Worm (Caenorhabditis elegans) whole organism, L4 larva: ENCODE measurements around the gene got-1.2.

Experiments
- D1046.2 ChIP-seq: fragments of 200-800 bp; sonication (Bioruptor generic); IDR thresholded peaks from 2 replicates; pipeline ENCODE4 v1.3.6; 2022; ENCODE audit warnings: missing genetic modification characterization, missing compliant biosample characterization
- F26F4.8 ChIP-seq: fragments of 200-800 bp; sonication (Bioruptor generic); conservative IDR thresholded peaks from 2 replicates; pipeline ENCODE4 v1.3.6; 2022; ENCODE audit warnings: missing genetic modification characterization, missing compliant biosample characterization
- Y105C5A.15 ChIP-seq: fragments of 200-800 bp; sonication (Bioruptor generic); IDR thresholded peaks from 2 replicates; pipeline ENCODE4 v1.3.6; 2022; ENCODE audit warnings: missing genetic modification characterization, missing compliant biosample characterization
- aha-1 ChIP-seq: fragments of 150-350 bp; peaks from one replicate; lab custom pipeline; 2014; ENCODE audit warnings: missing biosample characterization, missing genetic modification characterization
- ceh-32 ChIP-seq: sonication (generic microtip); optimal IDR thresholded peaks from 2 replicates; lab custom pipeline; 2016; ENCODE audit warnings: mild to moderate bottlenecking, missing genetic modification characterization, missing compliant biosample characterization; ENCODE audit not compliant: poor library complexity
- daf-12 ChIP-seq: fragments of 150-350 bp; optimal IDR thresholded peaks from 2 replicates; lab custom pipeline; 2014; ENCODE audit warnings: missing biosample characterization, missing genetic modification reagents, missing genetic modification characterization
- daf-16 ChIP-seq, 3 experiments: sonication (generic microtip); optimal IDR thresholded peaks; 2 replicates each; lab custom pipeline; 2016 to 2017; ENCODE audit warnings: missing genetic modification characterization in 3 of 3, missing genetic modification reagents in 3 of 3, mild to moderate bottlenecking in 2 of 3, missing compliant biosample characterization in 2 of 3, missing biosample characterization in 1 of 3, moderate library complexity in 1 of 3
- daf-19 ChIP-seq: fragments of 200-800 bp; sonication (Bioruptor generic); conservative IDR thresholded peaks from 2 replicates; pipeline ENCODE4 v1.3.6; 2022; ENCODE audit warnings: missing genetic modification characterization, missing compliant biosample characterization
- dmd-6 ChIP-seq: fragments of 200-800 bp; sonication (Bioruptor generic); IDR thresholded peaks from 2 replicates; pipeline ENCODE4 v1.3.6; 2022; ENCODE audit warnings: missing genetic modification reagents, missing genetic modification characterization, missing compliant biosample characterization
- dpl-1 ChIP-seq: fragments of 150-350 bp; optimal IDR thresholded peaks from 2 replicates; lab custom pipeline; 2014; ENCODE audit warnings: missing biosample characterization, missing genetic modification reagents, missing genetic modification characterization
- duxl-1 ChIP-seq: sonication (generic microtip); optimal IDR thresholded peaks from 2 replicates; lab custom pipeline; 2016; ENCODE audit warnings: mild to moderate bottlenecking, missing genetic modification characterization, moderate library complexity, missing compliant biosample characterization; ENCODE audit not compliant: poor library complexity
- dve-1 ChIP-seq: sonication (generic microtip); optimal IDR thresholded peaks from 2 replicates; lab custom pipeline; 2017; ENCODE audit warnings: antibody characterized with exemption, mild to moderate bottlenecking, missing genetic modification characterization, missing compliant biosample characterization; ENCODE audit not compliant: insufficient read depth
- egl-43 ChIP-seq: fragments of 200-800 bp; sonication (Bioruptor generic); IDR thresholded peaks from 2 replicates; pipeline ENCODE4 v1.3.6; 2022; ENCODE audit warnings: missing genetic modification reagents, missing genetic modification characterization, missing compliant biosample characterization
- fkh-10 ChIP-seq: fragments of 150-350 bp; optimal IDR thresholded peaks from 2 replicates; lab custom pipeline; 2014; ENCODE audit warnings: missing biosample characterization, missing genetic modification reagents, missing genetic modification characterization
- hif-1 ChIP-seq, 2 experiments: sonication (generic microtip); optimal IDR thresholded peaks; 2 replicates each; lab custom pipeline; 2016 to 2017; ENCODE audit warnings: missing compliant biosample characterization in 2 of 2, missing genetic modification characterization in 2 of 2, missing genetic modification reagents in 2 of 2, missing genotype in 2 of 2, mild to moderate bottlenecking in 1 of 2
- hlh-11 ChIP-seq: fragments of 200-800 bp; sonication (Bioruptor generic); optimal IDR thresholded peaks from 2 replicates; lab custom pipeline; 2018; ENCODE audit warnings: mild to moderate bottlenecking, missing genetic modification characterization, missing compliant biosample characterization
- hlh-30 ChIP-seq: sonication (generic microtip); optimal IDR thresholded peaks from 2 replicates; lab custom pipeline; 2017; ENCODE audit warnings: antibody characterized with exemption, mild to moderate bottlenecking, missing genetic modification characterization, missing compliant biosample characterization; ENCODE audit not compliant: insufficient read depth
- hmg-1.1 ChIP-seq: fragments of 200-800 bp; sonication (Bioruptor generic); IDR thresholded peaks from 2 replicates; pipeline ENCODE4 v1.3.6; 2022; ENCODE audit warnings: missing genetic modification reagents, missing genetic modification characterization, missing compliant biosample characterization
- lin-13 ChIP-seq: fragments of 150-350 bp; optimal IDR thresholded peaks from 2 replicates; lab custom pipeline; 2014; ENCODE audit warnings: missing biosample characterization, missing genetic modification reagents, missing genetic modification characterization
- lin-29 ChIP-seq: fragments of 200-800 bp; sonication (Bioruptor generic); IDR thresholded peaks from 2 replicates; pipeline ENCODE4 v1.3.6; 2022; ENCODE audit warnings: missing genetic modification reagents, missing genetic modification characterization, missing compliant biosample characterization
- lir-3 ChIP-seq: sonication (generic microtip); optimal IDR thresholded peaks from 2 replicates; lab custom pipeline; 2016; ENCODE audit warnings: mild to moderate bottlenecking, missing genetic modification characterization, missing compliant biosample characterization
- lsy-2 ChIP-seq, 2 experiments: fragments of 150-350 bp in 1 of 2; sonication (generic microtip) in 1 of 2; optimal IDR thresholded peaks; 2 replicates each; lab custom pipeline; 2014 to 2017; ENCODE audit warnings: missing biosample characterization in 2 of 2, missing genetic modification characterization in 2 of 2
- mdl-1 ChIP-seq, 2 experiments: fragments of 150-350 bp in 1 of 2; sonication (generic microtip) in 1 of 2; optimal IDR thresholded peaks; 2 replicates each; lab custom pipeline; 2014 to 2017; ENCODE audit warnings: missing biosample characterization in 2 of 2, missing genetic modification characterization in 2 of 2
- mep-1 ChIP-seq: fragments of 150-350 bp; sonication (generic microtip); optimal IDR thresholded peaks from 3 replicates; lab custom pipeline; 2014; ENCODE audit warnings: missing biosample characterization, missing genetic modification characterization
- mes-2 ChIP-seq: sonication (generic microtip); optimal IDR thresholded peaks from 2 replicates; lab custom pipeline; 2016; ENCODE audit warnings: missing genotype, mild to moderate bottlenecking, missing genetic modification characterization, missing compliant biosample characterization; ENCODE audit not compliant: poor library complexity, severe bottlenecking
- mxl-3 ChIP-seq: fragments of 200-800 bp; sonication (Bioruptor generic); optimal IDR thresholded peaks from 2 replicates; lab custom pipeline; 2018; ENCODE audit warnings: mild to moderate bottlenecking, missing genetic modification characterization, missing compliant biosample characterization
- nhr-102 ChIP-seq: sonication (generic microtip); optimal IDR thresholded peaks from 2 replicates; lab custom pipeline; 2016; ENCODE audit warnings: mild to moderate bottlenecking, missing genetic modification characterization, moderate library complexity, missing compliant biosample characterization
- nhr-11 ChIP-seq: fragments of 150-350 bp; optimal IDR thresholded peaks from 2 replicates; lab custom pipeline; 2014; ENCODE audit warnings: missing biosample characterization, missing genetic modification characterization
- nhr-111 ChIP-seq: fragments of 200-800 bp; sonication (Bioruptor generic); optimal IDR thresholded peaks from 2 replicates; lab custom pipeline; 2018; ENCODE audit warnings: mild to moderate bottlenecking, missing genetic modification characterization, missing compliant biosample characterization
- nhr-237 ChIP-seq: sonication (generic microtip); optimal IDR thresholded peaks from 2 replicates; lab custom pipeline; 2017; ENCODE audit warnings: missing biosample characterization, missing genetic modification characterization
- nhr-28 ChIP-seq: fragments of 150-350 bp; optimal IDR thresholded peaks from 2 replicates; lab custom pipeline; 2014; ENCODE audit warnings: missing biosample characterization, missing genetic modification characterization
- nhr-6 ChIP-seq: fragments of 150-350 bp; optimal IDR thresholded peaks from 2 replicates; lab custom pipeline; 2014; ENCODE audit warnings: missing biosample characterization, missing genetic modification characterization
- pha-4 ChIP-seq, 2 experiments: fragments of 150-350 bp in 1 of 2; fragments of 200-800 bp in 1 of 2; sonication (Bioruptor generic) in 1 of 2; IDR thresholded peaks in 1 of 2; optimal IDR thresholded peaks in 1 of 2; 2 replicates each; pipeline versions ENCODE4 v1.3.6 to Lab custom; 2014 to 2022; ENCODE audit warnings: missing genetic modification characterization in 2 of 2, missing genetic modification reagents in 2 of 2, missing biosample characterization in 1 of 2, missing compliant biosample characterization in 1 of 2
- rbr-2 ChIP-seq: sonication (generic microtip); optimal IDR thresholded peaks from 2 replicates; lab custom pipeline; 2016; ENCODE audit warnings: missing genotype, missing genetic modification characterization, missing compliant biosample characterization
- spr-1 ChIP-seq: sonication (generic microtip); optimal IDR thresholded peaks from 2 replicates; lab custom pipeline; 2016; ENCODE audit warnings: mild to moderate bottlenecking, missing genetic modification characterization, missing compliant biosample characterization
- spr-3 ChIP-seq: fragments of 200-800 bp; sonication (Bioruptor generic); optimal IDR thresholded peaks from 2 replicates; lab custom pipeline; 2018; ENCODE audit warnings: mild to moderate bottlenecking, missing genetic modification characterization, missing compliant biosample characterization
- unc-130 ChIP-seq: sonication (generic microtip); optimal IDR thresholded peaks from 2 replicates; lab custom pipeline; 2016; ENCODE audit warnings: missing genetic modification reagents, missing genetic modification characterization, missing compliant biosample characterization
- unc-62 ChIP-seq, 3 experiments: fragments of 150-350 bp in 1 of 3; sonication (generic microtip); optimal IDR thresholded peaks in 2 of 3; peaks in 1 of 3; 1 replicate in 1 of 3; 2 replicates in 2 of 3; lab custom pipeline; 2014 to 2017; ENCODE audit warnings: missing biosample characterization in 3 of 3, missing genetic modification characterization in 3 of 3, missing genetic modification reagents in 3 of 3, missing genotype in 1 of 3
- zip-11 ChIP-seq: fragments of 200-800 bp; sonication (Bioruptor generic); IDR thresholded peaks from 2 replicates; pipeline ENCODE4 v1.3.6; 2022; ENCODE audit warnings: missing genetic modification characterization, missing compliant biosample characterization

Gene got-1.2

ce11 chrX:16803545-16803944, 10.6 kb upstream of the got-1.2 start:
- no peak for TF ChIP-seq ceh-32 (tag; lab: Kevin White, UChicago)
- TF ChIP-seq aha-1 (tag; lab: Kevin White, UChicago): peak; percentile 94
- TF ChIP-seq mep-1: peak; percentile 20
- TF ChIP-seq dve-1: peak; percentile 20
- no peak for TF ChIP-seq daf-12
- peak in 1 of 2 experiments; percentile 16 for TF ChIP-seq unc-62 (GFP tag; optimal IDR thresholded peaks at IDR 0.05 in 1 of 2; lab: Kevin White, UChicago)
- no peak for TF ChIP-seq unc-62 (tag; optimal IDR thresholded peaks at IDR 0.05; lab: Kevin White, UChicago)

- TF ChIP-seq nhr-111 (GFP tag; lab: Kevin White, UChicago) (no peak), rbr-2 (tag; lab: Kevin White, UChicago) (peak; percentile 68), spr-3 (GFP tag; lab: Kevin White, UChicago) (no peak), nhr-6 (tag; lab: Kevin White, UChicago) (peak; percentile 67), ceh-32 (tag; lab: Kevin White, UChicago) (no peak), nhr-28 (tag; lab: Kevin White, UChicago) (peak; percentile 72), duxl-1 (tag; lab: Kevin White, UChicago) (peak; percentile 28), daf-19 (GFP tag; lab: Robert Waterston, UW) (no peak), nhr-237 (no peak), zip-11 (GFP tag; lab: Robert Waterston, UW) (no peak), lir-3 (tag; lab: Kevin White, UChicago) (no peak), mxl-3 (GFP tag; lab: Kevin White, UChicago) (peak; percentile 81), dve-1 (peak; percentile 19), spr-1 (tag; lab: Kevin White, UChicago) (peak; percentile 5), aha-1 (tag; lab: Kevin White, UChicago) (peak; percentile 34), D1046.2 (GFP tag; lab: Robert Waterston, UW) (no peak), mdl-1 (tag; optimal IDR thresholded peaks at IDR 0.05; lab: Kevin White, UChicago) (peak in 1 of 2 experiments; percentile 84), F26F4.8 (GFP tag; lab: Robert Waterston, UW) (no peak), mes-2 (tag; lab: Kevin White, UChicago) (peak; percentile 63), hif-1 (tag; optimal IDR thresholded peaks at IDR 0.05; lab: Kevin White, UChicago) (peak in 1 of 2 experiments; percentile 23), egl-43 (0 out of 2 replicates have a peak, but pooled peaks have one; percentile 41), dpl-1 (GFP tag; lab: Kevin White, UChicago) (no peak), lin-13 (GFP tag; lab: Kevin White, UChicago) (peak; percentile 2), nhr-11 (tag; lab: Kevin White, UChicago) (peak; percentile 12), fkh-10 (GFP tag; lab: Kevin White, UChicago) (peak; percentile 51), mep-1 (peak; percentile 84), pha-4 (GFP tag; IDR thresholded peaks at IDR 0.05; lab: Robert Waterston, UW) (no peak), pha-4 (tag; optimal IDR thresholded peaks at IDR 0.05; lab: Kevin White, UChicago) (peak; percentile 39), unc-130 (GFP tag; lab: Kevin White, UChicago) (no peak), hlh-11 (tag; lab: Kevin White, UChicago) (peak; percentile 18), lin-29 (no peak), hlh-30 (tag; lab: Kevin White, UChicago) (peak; percentile 71), dmd-6 (peak; percentile 21; the same call in 1 of the 2 replicates), nhr-102 (tag; lab: Kevin White, UChicago) (peak; percentile 7), hmg-1.1 (GFP tag; lab: Robert Waterston, UW) (peak; percentile 72), Y105C5A.15 (GFP tag; lab: Robert Waterston, UW) (no peak), daf-16 (GFP tag; optimal IDR thresholded peaks at IDR 0.05; lab: Kevin White, UChicago) (peak in 1 of 2 experiments; percentile 50), daf-16 (tag; optimal IDR thresholded peaks at IDR 0.05; lab: Kevin White, UChicago) (peak; percentile 40), lsy-2 (tag; optimal IDR thresholded peaks at IDR 0.05; lab: Kevin White, UChicago) (peak in 1 of 2 experiments; percentile 65)
Measured at ce11 chrX:16799065-16799663, 6.2 kb upstream of the got-1.2 start.
